Fruit fly (Drosophila melanogaster) whole organism, pupa: ENCODE measurements around the gene CG42870.
"Not testable (repeated sequence)": the region's sequence is repeated elsewhere in the genome, so short reads cannot be mapped to it uniquely, and the experiment has no call there.

ENCODE experiments used
- CG10348 ChIP-seq: fragments of 200-800 bp; sonication (Bioruptor generic); IDR thresholded peaks from 2 replicates; pipeline ENCODE4 v1.3.6; 2022; ENCODE audit warnings: missing biosample characterization, missing genetic modification characterization
- CG12605 ChIP-seq: fragments of 200-800 bp; sonication (Bioruptor generic); IDR thresholded peaks from 2 replicates; pipeline ENCODE4 v1.3.6; 2022; ENCODE audit warnings: missing biosample characterization, missing genetic modification characterization
- CG13204 ChIP-seq: fragments of 200-800 bp; sonication (Bioruptor generic); optimal IDR thresholded peaks from 2 replicates; lab custom pipeline; 2018; ENCODE audit warnings: missing biosample characterization, mild to moderate bottlenecking, missing genetic modification characterization, moderate library complexity
- CG14655 ChIP-seq: fragments of 200-800 bp; sonication (Bioruptor generic); optimal IDR thresholded peaks from 3 replicates; lab custom pipeline; 2017; ENCODE audit warnings: mild to moderate bottlenecking, missing biosample characterization, missing genetic modification reagents, missing genetic modification characterization
- CG15710 ChIP-seq: fragments of 200-800 bp; sonication (Bioruptor generic); optimal IDR thresholded peaks from 2 replicates; lab custom pipeline; 2018; ENCODE audit warnings: missing biosample characterization, mild to moderate bottlenecking, missing genetic modification characterization, moderate library complexity
- CG17806 ChIP-seq: fragments of 200-800 bp; sonication (Bioruptor generic); optimal IDR thresholded peaks from 2 replicates; lab custom pipeline; 2018; ENCODE audit warnings: missing biosample characterization, mild to moderate bottlenecking, missing genetic modification characterization, moderate library complexity
- CG32121 ChIP-seq: fragments of 200-800 bp; sonication (Bioruptor generic); IDR thresholded peaks from 2 replicates; pipeline ENCODE4 v1.3.6; 2022; ENCODE audit warnings: missing biosample characterization, missing genetic modification characterization
- CG34367 ChIP-seq: fragments of 200-800 bp; sonication (Bioruptor generic); optimal IDR thresholded peaks from 2 replicates; lab custom pipeline; 2018; ENCODE audit warnings: missing biosample characterization, mild to moderate bottlenecking, missing genetic modification characterization
- CG4496 ChIP-seq: fragments of 200-800 bp; sonication (Bioruptor generic); IDR thresholded peaks from 3 replicates; pipeline ENCODE4 v1.3.6; 2022; ENCODE audit warnings: missing biosample characterization, missing genetic modification characterization
- CG8159 ChIP-seq: fragments of 200-800 bp; sonication (Bioruptor generic); optimal IDR thresholded peaks from 3 replicates; lab custom pipeline; 2018; ENCODE audit warnings: missing biosample characterization, mild to moderate bottlenecking, missing genetic modification characterization, moderate library complexity
- CG8301 ChIP-seq: fragments of 200-800 bp; sonication (Bioruptor generic); optimal IDR thresholded peaks from 2 replicates; lab custom pipeline; 2018; ENCODE audit warnings: missing biosample characterization, mild to moderate bottlenecking, missing genetic modification characterization
- CG9948 ChIP-seq: fragments of 200-800 bp; sonication (Bioruptor generic); optimal IDR thresholded peaks from 2 replicates; lab custom pipeline; 2018; ENCODE audit warnings: missing biosample characterization, mild to moderate bottlenecking, missing genetic modification characterization, moderate library complexity
- D1 ChIP-seq: fragments of 200-800 bp; sonication (Bioruptor generic); optimal IDR thresholded peaks from 2 replicates; lab custom pipeline; 2018; ENCODE audit warnings: missing biosample characterization, mild to moderate bottlenecking, missing genetic modification characterization, moderate library complexity
- EcR ChIP-seq: fragments of 200-800 bp; sonication (Bioruptor generic); optimal IDR thresholded peaks from 3 replicates; lab custom pipeline; 2019; ENCODE audit warnings: missing biosample characterization, missing genetic modification characterization, mild to moderate bottlenecking, moderate library complexity, missing genetic modification reagents
- Ets98B ChIP-seq: fragments of 200-800 bp; sonication (Bioruptor generic); IDR thresholded peaks from 2 replicates; pipeline ENCODE4 v1.3.6; 2022; ENCODE audit warnings: missing biosample characterization, missing genetic modification characterization
- Pif1A ChIP-seq: fragments of 200-800 bp; sonication (Bioruptor generic); optimal IDR thresholded peaks from 3 replicates; lab custom pipeline; 2016; ENCODE audit warnings: missing biosample characterization, missing genetic modification characterization
- Pif1B ChIP-seq: fragments of 200-800 bp; sonication (Bioruptor generic); optimal IDR thresholded peaks from 3 replicates; lab custom pipeline; 2016; ENCODE audit warnings: missing biosample characterization, missing genetic modification characterization
- Snoo ChIP-seq: fragments of 200-800 bp; sonication (Bioruptor generic); optimal IDR thresholded peaks from 3 replicates; lab custom pipeline; 2017; ENCODE audit warnings: missing biosample characterization, mild to moderate bottlenecking, missing genetic modification characterization, inconsistent platforms
- fd96Ca ChIP-seq: fragments of 200-800 bp; sonication (Bioruptor generic); IDR thresholded peaks from 3 replicates; pipeline ENCODE4 v1.3.6; 2022; ENCODE audit warnings: missing biosample characterization, missing genetic modification characterization
- gl ChIP-seq: fragments of 200-800 bp; sonication (Bioruptor generic); optimal IDR thresholded peaks from 2 replicates; lab custom pipeline; 2018; ENCODE audit warnings: missing biosample characterization, mild to moderate bottlenecking, missing genetic modification characterization
- rn ChIP-seq: fragments of 200-800 bp; sonication (Bioruptor generic); IDR thresholded peaks from 2 replicates; pipeline ENCODE4 v1.3.6; 2022; ENCODE audit warnings: missing biosample characterization, missing genetic modification characterization

The CG42870 gene

DNA sequence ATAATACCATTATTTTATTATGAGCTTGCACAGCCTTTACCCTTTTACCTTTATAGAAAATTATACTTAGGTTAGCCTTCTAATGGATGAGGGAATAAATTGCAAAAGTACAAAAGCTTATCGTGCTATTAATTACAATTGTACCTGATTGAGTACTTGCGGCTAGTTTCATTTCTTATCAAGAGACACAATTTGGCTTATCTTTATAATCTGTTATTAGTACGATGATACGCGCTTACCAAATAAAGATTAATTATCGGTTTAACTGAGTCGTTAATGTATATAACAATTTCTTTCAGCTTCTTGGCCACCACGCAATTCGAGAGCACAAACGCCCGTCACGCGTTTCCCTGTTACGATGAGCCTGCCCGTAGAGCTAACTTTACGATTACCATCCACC lies 8.7 kb upstream of the CG42870 start:
- TF ChIP-seq CG34367 (tag; lab: Kevin White, UChicago) (no peak), CG14655 (GFP tag; lab: Kevin White, UChicago) (no peak), Snoo (tag; lab: Kevin White, UChicago) (no peak), Ets98B (no peak), CG8159 (tag; lab: Kevin White, UChicago) (no peak), CG9948 (tag; lab: Kevin White, UChicago) (no peak), D1 (tag; lab: Kevin White, UChicago) (no peak), CG10348 (GFP tag; lab: Robert Waterston, UW) (no peak), CG12605 (no peak), fd96Ca (GFP tag; lab: Robert Waterston, UW) (no peak), CG4496 (GFP tag; lab: Robert Waterston, UW) (no peak), Pif1A (GFP tag; lab: Kevin White, UChicago) (no peak), rn (GFP tag; lab: Robert Waterston, UW) (no peak), Pif1B (GFP tag; lab: Kevin White, UChicago) (no peak), CG15710 (tag; lab: Kevin White, UChicago) (no peak)

DNA sequence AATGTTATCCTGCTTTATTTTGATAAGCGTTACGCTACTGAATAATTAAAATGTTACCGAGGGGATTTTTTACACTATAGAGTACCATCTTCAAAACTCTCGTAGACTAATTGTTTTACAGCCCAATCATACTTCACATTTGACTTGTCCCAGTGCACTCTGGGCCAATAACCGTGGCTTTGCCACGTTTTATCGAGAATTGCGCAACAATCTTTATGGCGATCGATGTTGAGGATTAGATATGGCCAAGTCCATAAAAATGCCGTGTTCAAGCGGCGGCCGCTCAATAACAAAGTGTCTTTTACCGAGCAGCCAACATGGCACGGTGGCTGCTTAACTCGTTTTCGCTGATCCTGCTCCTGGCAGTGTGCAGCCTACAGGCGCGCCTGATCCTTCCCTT lies 7.8 kb upstream of the CG42870 start, which contains the start of gene CG31343:
Gene CG31343, plus strand, starts transcription at position 279 of the 400 bp plus-strand sequence.
- no peak for TF ChIP-seq CG9948 (tag; lab: Kevin White, UChicago)
- no peak for TF ChIP-seq CG15710 (tag; lab: Kevin White, UChicago)
- TF ChIP-seq Pif1A (GFP tag; lab: Kevin White, UChicago) = no peak

DNA sequence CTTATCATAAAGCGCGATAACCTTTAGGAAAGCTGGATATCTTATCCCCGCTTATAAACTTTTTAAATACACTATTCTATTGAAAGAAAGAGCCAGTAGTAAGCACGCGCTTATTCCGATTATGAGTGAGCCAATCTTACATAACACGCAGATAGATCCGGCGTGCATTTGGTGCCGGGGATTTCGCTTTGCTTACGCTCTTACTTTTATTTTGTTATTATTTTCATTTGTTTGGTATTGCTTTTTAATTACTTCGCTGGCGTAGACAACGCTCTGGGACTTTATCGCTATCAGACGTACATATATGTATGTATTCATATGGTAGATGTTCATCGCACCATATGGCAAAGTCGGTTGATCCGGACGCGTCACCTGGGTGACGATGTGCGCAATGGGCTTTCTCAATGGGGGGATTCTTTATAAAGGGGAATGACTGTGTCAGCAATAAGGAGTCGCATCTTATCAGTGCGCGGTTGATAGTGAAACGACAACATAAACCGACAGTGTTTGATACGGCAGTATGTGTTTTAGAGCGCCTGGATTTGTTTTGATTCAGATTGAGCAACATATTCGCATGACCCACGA lies 3.7 kb upstream of the CG42870 start:
- TF ChIP-seq CG4496 (GFP tag; lab: Robert Waterston, UW) (no peak), CG32121 (GFP tag; lab: Robert Waterston, UW) (no peak), Pif1A (GFP tag; lab: Kevin White, UChicago) (no peak), rn (GFP tag; lab: Robert Waterston, UW) (no peak), CG9948 (tag; lab: Kevin White, UChicago) (no peak), EcR (GFP tag; lab: Kevin White, UChicago) (peak; percentile 65), D1 (tag; lab: Kevin White, UChicago) (no peak), Pif1B (GFP tag; lab: Kevin White, UChicago) (no peak)

DNA sequence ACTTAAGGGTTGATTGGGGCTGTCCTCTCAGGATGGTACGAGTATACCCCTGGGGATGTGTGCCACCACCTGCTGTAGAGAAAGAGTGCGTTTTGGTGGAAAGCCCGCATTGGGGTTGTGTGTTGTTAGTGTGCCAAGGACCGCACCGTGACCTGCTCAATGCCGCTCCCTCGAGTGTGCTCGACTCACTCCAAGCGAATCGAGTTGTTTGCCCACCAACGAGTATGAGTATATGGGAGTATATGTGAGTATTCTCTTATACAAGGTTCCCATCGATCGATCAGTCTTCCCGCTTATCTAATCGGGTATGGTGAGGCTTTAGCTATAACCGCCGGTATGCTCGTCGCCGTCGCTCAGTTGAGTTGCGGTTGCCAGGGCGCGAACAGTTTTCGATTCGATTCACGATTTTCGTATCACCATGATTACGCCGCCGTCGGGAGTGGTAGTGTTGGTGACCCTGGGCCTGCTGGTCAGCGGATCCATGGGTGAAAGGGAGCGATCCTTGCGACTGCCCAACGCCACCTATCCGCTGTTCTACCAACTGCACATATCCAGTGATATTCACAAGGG lies 2.7 kb upstream of the CG42870 start, which contains the start of gene CG5849:
Gene CG5849, plus strand, starts transcription at position 356 of the 570 bp plus-strand sequence.
- TF ChIP-seq gl (tag; lab: Kevin White, UChicago) = no peak
- no peak for TF ChIP-seq CG32121 (GFP tag; lab: Robert Waterston, UW)

DNA sequence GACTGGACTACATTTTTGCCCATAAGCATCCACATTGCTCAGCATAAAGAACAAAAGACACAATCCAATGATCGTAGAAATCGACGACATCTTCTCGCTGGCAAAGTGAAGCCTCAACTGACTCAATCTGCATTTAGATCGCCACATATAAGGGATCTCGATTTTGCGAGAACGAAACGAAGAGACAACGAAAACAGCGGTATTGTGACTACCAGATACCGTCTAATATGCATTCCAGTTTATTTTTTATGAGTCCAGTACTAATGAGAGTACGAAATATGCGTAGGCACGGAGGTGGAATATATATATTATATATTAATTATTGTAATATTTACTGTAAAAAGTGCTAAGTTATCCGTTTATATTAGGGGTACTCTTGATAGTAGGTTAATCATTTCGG lies 1.8 kb upstream of the CG42870 start, which contains the start of gene CG34034:
Gene CG34034, minus strand, starts transcription at position 101 of the 400 bp plus-strand sequence.
- TF ChIP-seq Pif1B (GFP tag; lab: Kevin White, UChicago) (no peak), Pif1A (GFP tag; lab: Kevin White, UChicago) (no peak), Ets98B (no peak)

DNA sequence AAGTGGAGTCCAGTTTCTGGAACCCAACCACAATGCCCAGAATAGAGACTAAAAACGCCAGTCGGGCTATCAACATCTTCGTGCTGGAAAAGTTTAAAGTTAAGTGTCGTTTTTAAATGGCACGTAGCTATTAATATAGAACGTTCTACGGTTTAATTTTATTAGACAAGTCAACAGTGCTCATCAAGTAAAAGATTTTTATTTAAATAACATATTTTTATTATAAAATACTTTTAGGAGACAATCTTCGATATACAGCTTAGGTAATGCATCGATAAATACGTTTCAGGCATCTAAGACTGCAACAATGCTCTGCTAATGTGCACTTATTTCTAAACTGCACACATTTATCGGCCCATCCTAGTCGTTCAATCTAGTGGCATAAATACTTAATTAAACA lies 415 bp downstream of the CG42870 start, which contains the start of gene CG42869:
Gene CG42869, minus strand, starts transcription at position 101 of the 400 bp plus-strand sequence.
- TF ChIP-seq CG14655 (GFP tag; lab: Kevin White, UChicago) = no peak
- no peak for TF ChIP-seq CG8159 (tag; lab: Kevin White, UChicago)
- no peak for TF ChIP-seq CG12605

DNA sequence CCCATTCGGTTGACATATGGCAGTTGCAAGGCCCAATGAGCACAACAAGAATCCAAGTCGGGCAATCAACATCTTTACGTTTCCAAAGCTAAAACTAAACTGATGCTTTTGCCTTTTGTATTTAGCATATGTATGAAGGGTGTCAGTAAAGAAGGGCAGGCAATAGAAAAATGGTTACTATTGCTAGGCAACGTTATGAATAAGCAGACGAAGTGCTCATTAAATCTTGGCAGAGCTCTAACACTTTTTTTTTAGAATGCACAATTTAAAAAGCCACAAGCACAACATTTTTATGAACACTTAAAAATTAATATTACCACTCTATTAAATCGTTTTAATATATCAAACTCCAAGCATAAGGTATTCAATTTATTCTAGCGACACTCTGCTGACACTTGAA lies 968 bp downstream of the CG42870 start, which contains the start of gene Sfp93F:
Gene Sfp93F, minus strand, starts transcription at position 101 of the 400 bp plus-strand sequence.
- TF ChIP-seq Ets98B; gl (tag; lab: Kevin White, UChicago); D1 (tag; lab: Kevin White, UChicago): not testable (repeated sequence)
- TF ChIP-seq, all 21 proteins: peak for 0; not testable (repeated sequence) for 21

DNA sequence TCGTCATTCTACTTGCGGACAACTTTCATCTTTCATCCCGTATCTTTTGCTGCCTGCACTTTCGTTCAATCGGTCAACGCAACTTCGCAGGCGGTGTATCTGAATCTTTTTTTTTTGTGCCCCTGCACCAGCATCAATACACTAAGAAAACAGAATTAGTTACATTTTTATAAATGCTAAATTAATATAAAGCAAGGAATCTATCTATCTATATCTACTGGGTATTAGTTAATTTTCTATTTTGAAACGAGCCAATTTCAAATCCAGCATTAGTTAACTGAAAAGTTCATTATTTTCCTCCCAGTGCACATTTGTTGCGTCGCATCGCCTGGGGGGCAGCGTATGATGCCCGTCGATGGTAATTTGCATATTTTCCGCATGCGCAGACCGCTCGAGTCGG lies 4.3 kb downstream of the CG42870 start:
- TF ChIP-seq Pif1B (GFP tag; lab: Kevin White, UChicago) (peak; percentile 49), fd96Ca (GFP tag; lab: Robert Waterston, UW) (peak; percentile 74), Ets98B (peak; percentile 85), CG10348 (GFP tag; lab: Robert Waterston, UW) (peak; percentile 51), CG14655 (GFP tag; lab: Kevin White, UChicago) (peak; percentile 70), Snoo (tag; lab: Kevin White, UChicago) (peak; percentile 18), CG8301 (tag; lab: Kevin White, UChicago) (peak; percentile 64), CG12605 (peak; percentile 76), CG17806 (tag; lab: Kevin White, UChicago) (peak; percentile 43), CG34367 (tag; lab: Kevin White, UChicago) (peak; percentile 36), CG15710 (tag; lab: Kevin White, UChicago) (peak; percentile 28), CG13204 (no peak), CG8159 (tag; lab: Kevin White, UChicago) (peak; percentile 41), CG9948 (tag; lab: Kevin White, UChicago) (peak; percentile 50), rn (GFP tag; lab: Robert Waterston, UW) (peak; percentile 72), CG32121 (GFP tag; lab: Robert Waterston, UW) (peak; percentile 90), EcR (GFP tag; lab: Kevin White, UChicago) (no peak), Pif1A (GFP tag; lab: Kevin White, UChicago) (peak; percentile 18), D1 (tag; lab: Kevin White, UChicago) (no peak), CG4496 (GFP tag; lab: Robert Waterston, UW) (peak; percentile 78), gl (tag; lab: Kevin White, UChicago) (no peak)
